Fruit fly (Drosophila melanogaster) whole organism, wandering third instar larva: ENCODE data around the gene CG14567.

Source experiments
- CG32264 ChIP-seq: fragments of 200-800 bp; sonication (Bioruptor generic); optimal IDR thresholded peaks from 2 replicates; lab custom pipeline; 2016; ENCODE audit warnings: missing biosample characterization, missing genetic modification characterization
- CG9705 ChIP-seq: fragments of 200-800 bp; sonication (Bioruptor generic); optimal IDR thresholded peaks from 2 replicates; lab custom pipeline; 2018; ENCODE audit warnings: missing biosample characterization, mild to moderate bottlenecking, missing genetic modification characterization
- CrebA ChIP-seq: fragments of 200-800 bp; sonication (Bioruptor generic); optimal IDR thresholded peaks from 2 replicates; lab custom pipeline; 2016; ENCODE audit warnings: missing biosample characterization, mild to moderate bottlenecking, missing genetic modification characterization, borderline replicate concordance
- Dfd ChIP-seq: fragments of >200 bp; optimal IDR thresholded peaks from 2 replicates; lab custom pipeline; 2017; ENCODE audit warnings: missing biosample characterization, missing genetic modification characterization
- Dif ChIP-seq: fragments of 200-275, 200-300 bp; sonication (Bioruptor generic); optimal IDR thresholded peaks from 2 replicates; lab custom pipeline; 2018; ENCODE audit warnings: missing biosample characterization, missing genetic modification characterization; ENCODE audit not compliant: partially characterized antibody
- GATAd ChIP-seq: sonication (Bioruptor generic); optimal IDR thresholded peaks from 2 replicates; lab custom pipeline; 2016; ENCODE audit warnings: missing biosample characterization, missing genetic modification characterization
- HLH106 ChIP-seq: fragments of 200-800 bp; optimal IDR thresholded peaks from 3 replicates; lab custom pipeline; 2019; ENCODE audit warnings: missing biosample characterization, mild to moderate bottlenecking, missing genetic modification characterization, moderate library complexity
- Hnf4 ChIP-seq: fragments of 200-800 bp; sonication (Bioruptor generic); optimal IDR thresholded peaks from 2 replicates; lab custom pipeline; 2016; ENCODE audit warnings: missing biosample characterization, mild to moderate bottlenecking, missing genetic modification characterization
- Hr78 ChIP-seq: fragments of >200 bp; optimal IDR thresholded peaks from 2 replicates; lab custom pipeline; 2017; ENCODE audit warnings: missing biosample characterization, missing genetic modification characterization
- Hr83 ChIP-seq: fragments of 200-300 bp; sonication (Bioruptor generic); optimal IDR thresholded peaks from 2 replicates; lab custom pipeline; 2016; ENCODE audit warnings: missing biosample characterization, mild to moderate bottlenecking, missing genetic modification characterization, moderate library complexity; ENCODE audit not compliant: poor library complexity, severe bottlenecking
- Jra ChIP-seq: sonication (Bioruptor generic); optimal IDR thresholded peaks from 2 replicates; lab custom pipeline; 2016; ENCODE audit warnings: missing biosample characterization, missing genetic modification characterization
- Mio ChIP-seq: sonication (Bioruptor generic); optimal IDR thresholded peaks from 2 replicates; lab custom pipeline; 2016; ENCODE audit warnings: missing biosample characterization, missing genetic modification characterization
- Myc ChIP-seq: fragments of >200 bp; optimal IDR thresholded peaks from 2 replicates; lab custom pipeline; 2017
- N ChIP-seq: fragments of >200 bp; optimal IDR thresholded peaks from 2 replicates; lab custom pipeline; 2018; ENCODE audit warnings: missing biosample characterization, missing external identifiers, missing genetic modification characterization
- OdsH ChIP-seq: fragments of 200-800 bp; sonication (Bioruptor generic); optimal IDR thresholded peaks from 2 replicates; lab custom pipeline; 2016; ENCODE audit warnings: missing biosample characterization, mild to moderate bottlenecking, missing genetic modification characterization
- Rel ChIP-seq, 2 experiments: fragments of 200-800 bp; sonication (Bioruptor generic) in 1 of 2; optimal IDR thresholded peaks; 2 replicates in 1 of 2; 3 replicates in 1 of 2; lab custom pipeline; 2016 to 2019; ENCODE audit warnings: mild to moderate bottlenecking in 2 of 2, missing biosample characterization in 2 of 2, missing genetic modification characterization in 2 of 2, moderate library complexity in 1 of 2
- Sp1 ChIP-seq: fragments of 200-800 bp; sonication (Bioruptor generic); optimal IDR thresholded peaks from 3 replicates; lab custom pipeline; 2019; ENCODE audit warnings: missing biosample characterization, mild to moderate bottlenecking, missing genetic modification characterization, moderate library complexity
- Vsx2 ChIP-seq: fragments of 200-300, 225-300 bp; sonication (Bioruptor generic); optimal IDR thresholded peaks from 2 replicates; lab custom pipeline; 2018; ENCODE audit warnings: missing biosample characterization, missing genetic modification characterization; ENCODE audit not compliant: partially characterized antibody
- br ChIP-seq: fragments of 200-800 bp; sonication (Bioruptor generic); optimal IDR thresholded peaks from 2 replicates; lab custom pipeline; 2016; ENCODE audit warnings: missing biosample characterization, missing genetic modification characterization
- brk ChIP-seq: fragments of 200-800 bp; sonication (Bioruptor generic); optimal IDR thresholded peaks from 2 replicates; lab custom pipeline; 2016; ENCODE audit warnings: missing biosample characterization, mild to moderate bottlenecking, missing genetic modification characterization
- dl ChIP-seq, 2 experiments: fragments of 175-275, 200-275 bp in 1 of 2; fragments of 200-275 bp in 1 of 2; sonication (Bioruptor generic); optimal IDR thresholded peaks; lab custom pipeline; 2018; ENCODE audit warnings: mild to moderate bottlenecking in 2 of 2, missing biosample characterization in 2 of 2, missing genetic modification characterization in 2 of 2, moderate library complexity in 2 of 2; ENCODE audit not compliant: partially characterized antibody in 2 of 2, insufficient read depth in 1 of 2
- dmrt93B ChIP-seq: fragments of 200-800 bp; sonication (Bioruptor generic); optimal IDR thresholded peaks from 2 replicates; lab custom pipeline; 2018; ENCODE audit warnings: missing biosample characterization, mild to moderate bottlenecking, missing genetic modification characterization
- dsf ChIP-seq: sonication (Bioruptor generic); optimal IDR thresholded peaks from 2 replicates; lab custom pipeline; 2016; ENCODE audit warnings: missing biosample characterization, missing genetic modification characterization, borderline replicate concordance
- foxo ChIP-seq, 2 experiments: fragments of 200-800 bp; sonication (Bioruptor generic); optimal IDR thresholded peaks; 2 replicates in 1 of 2; 3 replicates in 1 of 2; lab custom pipeline; 2016 to 2017; ENCODE audit warnings: missing biosample characterization in 2 of 2, missing genetic modification characterization in 2 of 2
- fru ChIP-seq: fragments of 200-800 bp; sonication (Bioruptor generic); optimal IDR thresholded peaks from 3 replicates; lab custom pipeline; 2016; ENCODE audit warnings: missing biosample characterization, mild to moderate bottlenecking, missing genetic modification characterization
- jim ChIP-seq: fragments of 175-275, 200-325 bp; sonication (Bioruptor generic); optimal IDR thresholded peaks from 2 replicates; lab custom pipeline; 2016; ENCODE audit warnings: missing biosample characterization, mild to moderate bottlenecking, missing genetic modification characterization
- lola ChIP-seq: fragments of >200 bp; optimal IDR thresholded peaks from 2 replicates; lab custom pipeline; 2017; ENCODE audit warnings: missing biosample characterization, missing genetic modification characterization
- pan ChIP-seq: fragments of >200 bp; optimal IDR thresholded peaks from 2 replicates; lab custom pipeline; 2017
- psq ChIP-seq: fragments of 200-800 bp; sonication (Bioruptor generic); optimal IDR thresholded peaks from 3 replicates; lab custom pipeline; 2017; ENCODE audit warnings: missing biosample characterization, mild to moderate bottlenecking, missing genetic modification characterization, moderate library complexity
- rgr ChIP-seq: fragments of 200-800 bp; sonication (Bioruptor generic); optimal IDR thresholded peaks from 3 replicates; lab custom pipeline; 2016; ENCODE audit warnings: missing biosample characterization, mild to moderate bottlenecking, missing genetic modification characterization
- sage ChIP-seq: fragments of 200-800 bp; sonication (Bioruptor generic); optimal IDR thresholded peaks from 2 replicates; lab custom pipeline; 2016; ENCODE audit warnings: missing biosample characterization, mild to moderate bottlenecking, missing genetic modification characterization
- sv ChIP-seq: fragments of 200-800 bp; sonication (Bioruptor generic); optimal IDR thresholded peaks from 3 replicates; lab custom pipeline; 2016; ENCODE audit warnings: missing biosample characterization, missing genetic modification characterization
- tai ChIP-seq: sonication (Bioruptor generic); optimal IDR thresholded peaks from 2 replicates; lab custom pipeline; 2016; ENCODE audit warnings: missing biosample characterization, missing genetic modification characterization
- usp ChIP-seq: fragments of >200 bp; optimal IDR thresholded peaks from 2 replicates; lab custom pipeline; 2017; ENCODE audit warnings: missing biosample characterization, missing genetic modification characterization
- woc ChIP-seq: sonication (Bioruptor generic); optimal IDR thresholded peaks from 2 replicates; lab custom pipeline; 2016; ENCODE audit warnings: missing biosample characterization, mild to moderate bottlenecking, missing genetic modification characterization

The CG14567 gene

DNA sequence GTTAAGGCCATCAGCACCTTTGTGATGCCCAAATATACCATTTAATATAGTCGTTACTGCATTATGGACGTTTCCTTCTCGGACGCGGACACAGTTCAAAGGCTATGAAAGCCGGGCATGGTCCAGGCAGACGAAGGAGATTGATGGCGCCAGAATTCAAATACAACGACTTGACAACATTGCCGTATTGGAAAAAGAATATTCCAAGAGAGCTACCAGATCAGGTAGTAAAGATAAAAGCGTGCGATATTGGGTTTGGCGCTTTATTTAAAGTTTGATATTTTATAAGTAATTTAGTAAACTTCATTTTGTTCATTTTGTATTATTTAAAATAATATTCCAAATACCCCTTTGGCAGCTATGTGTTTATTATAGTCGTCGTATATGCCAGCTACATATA lies 35.6 kb upstream of the CG14567 start:
- TF ChIP-seq tai, result no peak
- TF ChIP-seq fru (GFP tag; lab: Kevin White, UChicago), result no peak
- TF ChIP-seq jim (GFP tag; lab: Kevin White, UChicago), result no peak
- TF ChIP-seq Vsx2 (GFP tag; lab: Kevin White, UChicago), result no peak
- TF ChIP-seq Hnf4, result no peak
- no peak for TF ChIP-seq Myc
- TF ChIP-seq woc (GFP tag; lab: Kevin White, UChicago), result no peak
- no peak for TF ChIP-seq rgr (GFP tag; lab: Kevin White, UChicago)
- TF ChIP-seq lola (GFP tag; lab: Kevin White, UChicago), result no peak
- TF ChIP-seq Jra (GFP tag; lab: Kevin White, UChicago), result no peak
- no peak for TF ChIP-seq usp (GFP tag; lab: Kevin White, UChicago)
- no peak for TF ChIP-seq CrebA (GFP tag; lab: Kevin White, UChicago)
- TF ChIP-seq dmrt93B (GFP tag; lab: Kevin White, UChicago), result no peak
- TF ChIP-seq pan (lab: Kevin White, UChicago), result no peak
- TF ChIP-seq sv (GFP tag; lab: Kevin White, UChicago), result no peak
- TF ChIP-seq sage (GFP tag; lab: Kevin White, UChicago), result no peak

DNA sequence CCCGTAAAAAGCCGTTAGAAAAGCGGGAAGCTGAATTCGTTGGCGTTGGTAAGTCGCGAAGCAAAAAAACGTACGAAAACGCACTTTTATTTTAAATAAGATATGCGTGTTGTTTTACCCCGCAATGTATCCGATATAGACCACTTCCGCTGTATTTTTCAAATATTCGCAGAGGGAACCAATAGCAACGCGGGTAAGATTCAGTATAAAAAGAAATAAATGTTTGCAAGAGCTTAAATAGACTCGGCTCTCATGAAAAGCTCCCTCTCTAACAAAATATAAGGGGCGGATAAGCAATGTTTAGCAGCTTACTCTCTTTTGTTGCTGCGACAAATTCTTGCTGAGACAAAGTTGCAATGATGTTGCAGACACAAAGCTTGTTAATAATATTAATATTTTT lies 32.1 kb upstream of the CG14567 start, which contains the start of gene Syn1:
Gene Syn1, minus strand, starts transcription at position 207 of the 400 bp plus-strand sequence.
- TF ChIP-seq Dif (GFP tag; lab: Kevin White, UChicago) (no peak), sage (GFP tag; lab: Kevin White, UChicago) (no peak), usp (GFP tag; lab: Kevin White, UChicago) (no peak), Mio (GFP tag; lab: Kevin White, UChicago) (no peak), tai (no peak), GATAd (GFP tag; lab: Kevin White, UChicago) (no peak), brk (GFP tag; lab: Kevin White, UChicago) (no peak), CG9705 (no peak), Dfd (GFP tag; lab: Kevin White, UChicago) (no peak), Sp1 (GFP tag; lab: Kevin White, UChicago) (no peak), rgr (GFP tag; lab: Kevin White, UChicago) (no peak), Hr83 (GFP tag; lab: Kevin White, UChicago) (no peak), lola (GFP tag; lab: Kevin White, UChicago) (no peak), dsf (no peak), dmrt93B (GFP tag; lab: Kevin White, UChicago) (no peak), psq (GFP tag; lab: Kevin White, UChicago) (no peak), Vsx2 (GFP tag; lab: Kevin White, UChicago) (no peak), sv (GFP tag; lab: Kevin White, UChicago) (no peak), Rel (GFP tag; optimal IDR thresholded peaks at IDR 0.05; lab: Kevin White, UChicago) (no peak), Rel (tag; optimal IDR thresholded peaks at IDR 0.05; lab: Kevin White, UChicago) (no peak), br (GFP tag; lab: Kevin White, UChicago) (no peak)

DNA sequence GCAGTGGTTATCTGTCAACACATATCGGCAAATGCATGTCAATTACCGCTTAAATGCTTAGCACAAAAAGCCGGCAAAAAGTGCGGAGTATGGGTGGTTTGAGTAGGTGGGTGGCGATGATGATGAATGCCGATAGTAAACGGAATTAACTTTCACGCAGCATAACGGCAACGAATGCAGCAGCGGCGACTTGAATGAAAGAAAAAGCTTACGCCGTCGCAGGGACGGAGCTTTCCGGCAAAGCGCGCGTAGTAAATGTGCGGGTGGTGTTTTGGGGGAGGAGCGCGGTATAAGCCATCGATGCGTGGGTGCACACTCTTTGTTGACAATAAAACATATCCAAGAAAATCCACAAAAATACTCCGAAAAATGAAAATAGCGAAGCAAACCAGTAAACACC lies 31.3 kb upstream of the CG14567 start, which contains the start of gene CG7370:
Gene CG7370, plus strand, starts transcription at position 301 of the 400 bp plus-strand sequence.
- no peak for TF ChIP-seq N
- TF ChIP-seq dl (GFP tag; optimal IDR thresholded peaks at IDR 0.05; lab: Kevin White, UChicago; ENCODE audit: insufficient read depth in 1 of 2, partially characterized antibody in 2 of 2), result no peak
- no peak for TF ChIP-seq lola (GFP tag; lab: Kevin White, UChicago)
- no peak for TF ChIP-seq Dfd (GFP tag; lab: Kevin White, UChicago)
- TF ChIP-seq jim (GFP tag; lab: Kevin White, UChicago), result no peak
- no peak for TF ChIP-seq GATAd (GFP tag; lab: Kevin White, UChicago)
- no peak for TF ChIP-seq Rel (GFP tag; optimal IDR thresholded peaks at IDR 0.05; lab: Kevin White, UChicago)
- no peak for TF ChIP-seq Rel (tag; optimal IDR thresholded peaks at IDR 0.05; lab: Kevin White, UChicago)
- no peak for TF ChIP-seq OdsH (GFP tag; lab: Kevin White, UChicago)
- TF ChIP-seq CG32264 (GFP tag; lab: Kevin White, UChicago), result no peak
- TF ChIP-seq foxo (GFP tag; optimal IDR thresholded peaks at IDR 0.05; lab: Kevin White, UChicago), result no peak
- TF ChIP-seq rgr (GFP tag; lab: Kevin White, UChicago), result no peak
- TF ChIP-seq usp (GFP tag; lab: Kevin White, UChicago), result no peak
- TF ChIP-seq HLH106 (tag; lab: Kevin White, UChicago), result no peak
- no peak for TF ChIP-seq Hr78 (GFP tag; lab: Kevin White, UChicago)
- TF ChIP-seq brk (GFP tag; lab: Kevin White, UChicago), result no peak
- no peak for TF ChIP-seq dmrt93B (GFP tag; lab: Kevin White, UChicago)
- TF ChIP-seq woc (GFP tag; lab: Kevin White, UChicago), result no peak
- TF ChIP-seq Vsx2 (GFP tag; lab: Kevin White, UChicago), result no peak
- no peak for TF ChIP-seq CrebA (GFP tag; lab: Kevin White, UChicago)
- TF ChIP-seq pan (lab: Kevin White, UChicago), result no peak
- TF ChIP-seq, all 38 proteins: peak for 0
